Worm (Caenorhabditis elegans): ENCODE measurements around the gene F44B9.2.

DNA sequence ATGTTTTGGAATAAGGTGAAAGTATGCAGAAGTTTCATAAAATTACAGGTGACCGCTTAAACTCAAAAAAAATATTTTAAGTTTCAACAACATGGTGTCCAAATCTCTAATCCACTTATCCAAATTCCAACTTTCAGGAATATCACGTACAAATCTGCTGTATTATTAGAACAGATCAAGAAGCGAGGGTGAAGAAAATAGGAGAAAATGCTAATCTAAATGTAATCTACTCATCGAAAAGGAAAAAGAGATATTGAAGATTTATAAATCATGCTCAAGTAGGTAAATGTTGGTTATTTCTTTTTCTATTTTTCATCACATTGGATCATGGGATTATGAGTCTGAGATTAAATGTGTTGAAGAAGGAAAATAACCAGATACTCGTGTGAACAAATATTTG is 20.7 kb upstream of the F44B9.2 start:
- TF ChIP-seq ets-7 (tag; optimal IDR thresholded peaks at IDR 0.05) (no peak), hmbx-1 (tag; optimal IDR thresholded peaks at IDR 0.05) (no peak), flt-1 (GFP tag; IDR thresholded peaks at IDR 0.05) (no peak), ama-1 (optimal IDR thresholded peaks at IDR 0.05) (no peak), tbx-37 (GFP tag; conservative IDR thresholded peaks at IDR 0.05) (no peak), hmg-4 (GFP tag; optimal IDR thresholded peaks at IDR 0.05) (no peak)
